Fruit fly (Drosophila melanogaster): ENCODE results near the gene CG43312.

dm6 chr3L:22505118-22505517 is 3.7 kb downstream of the CG43312 start, which contains the start of gene CG43329:
- TF ChIP-seq CG8478 (optimal IDR thresholded peaks at IDR 0.05) (no peak), CTCF (optimal IDR thresholded peaks at IDR 0.05) (no peak)

Data from S2 (cell line).